Fruit fly (Drosophila melanogaster): ENCODE measurements around the gene Uros2.
A peak's percentile ranks its signal among the peaks of the same experiment; 100 is the strongest.

DNA sequence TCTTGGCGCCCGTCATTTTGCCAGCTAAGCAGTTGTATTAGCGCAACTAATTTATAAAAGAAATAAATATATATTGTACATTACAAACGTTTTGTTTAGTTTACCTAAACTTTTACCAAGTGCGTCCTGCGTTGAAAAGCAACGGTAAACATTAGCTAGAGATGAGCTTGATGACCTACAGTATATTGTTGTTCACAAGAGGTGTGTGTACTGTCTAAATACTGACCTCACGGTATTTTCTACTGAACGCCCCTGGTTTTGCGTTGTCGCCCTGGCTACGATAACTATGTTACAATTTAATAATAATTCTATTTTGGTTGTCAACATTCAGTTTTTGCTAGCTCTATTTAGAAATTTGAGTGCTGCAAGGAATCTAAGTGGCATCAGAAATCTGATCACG, 4.1 kb downstream of the Uros2 start, which contains the start of gene Acyp2:
- TF ChIP-seq jing (GFP tag; optimal IDR thresholded peaks at IDR 0.05) (no peak), Dek (tag; optimal IDR thresholded peaks at IDR 0.05) (no peak), CG15601 (tag; optimal IDR thresholded peaks at IDR 0.05) (peak; percentile 31), her (GFP tag; optimal IDR thresholded peaks at IDR 0.05) (no peak), CG18262 (tag; optimal IDR thresholded peaks at IDR 0.05) (no peak), CG13287 (GFP tag; IDR thresholded peaks at IDR 0.05; ENCODE audit: partially characterized antibody) (peak; percentile 71), Dfd (GFP tag; optimal IDR thresholded peaks at IDR 0.05) (no peak), CG3163 (GFP tag; optimal IDR thresholded peaks at IDR 0.05) (no peak)

All from whole organism, embryonic.